Worm (Caenorhabditis elegans) whole organism, young adult: ENCODE measurements around the gene F47B8.14.
A peak's percentile ranks its signal among the peaks of the same experiment; 100 is the strongest.
"Not testable (repeated sequence)": the region's sequence is repeated elsewhere in the genome, so short reads cannot be mapped to it uniquely, and the experiment has no call there.

Source experiments
- B0019.2 ChIP-seq: fragments of 200-800 bp; sonication (Bioruptor generic); conservative IDR thresholded peaks from 2 replicates; pipeline ENCODE4 v1.3.6; 2022; ENCODE audit warnings: missing genetic modification reagents, missing genetic modification characterization, missing compliant biosample characterization
- B0035.1 ChIP-seq: sonication (generic microtip); optimal IDR thresholded peaks from 2 replicates; lab custom pipeline; 2016; ENCODE audit warnings: missing genetic modification characterization, mild to moderate bottlenecking, missing compliant biosample characterization, missing genotype, missing genetic modification reagents
- C17E4.6 ChIP-seq: fragments of 200-800 bp; sonication (Bioruptor generic); IDR thresholded peaks from 2 replicates; pipeline ENCODE4 v1.3.6; 2022; ENCODE audit warnings: missing genetic modification reagents, missing genetic modification characterization, missing compliant biosample characterization
- D2030.7 ChIP-seq: fragments of 200-800 bp; sonication (Bioruptor generic); IDR thresholded peaks from 2 replicates; pipeline ENCODE4 v1.3.6; 2022; ENCODE audit warnings: missing genetic modification reagents, missing genetic modification characterization, missing compliant biosample characterization
- F22D6.2 ChIP-seq: sonication (generic microtip); optimal IDR thresholded peaks from 2 replicates; lab custom pipeline; 2016; ENCODE audit warnings: mild to moderate bottlenecking, missing genetic modification characterization, missing compliant biosample characterization
- F33H1.4 ChIP-seq: fragments of 200-800 bp; sonication (Bioruptor generic); IDR thresholded peaks from 2 replicates; pipeline ENCODE4 v1.3.6; 2022; ENCODE audit warnings: missing genetic modification reagents, missing genetic modification characterization, missing compliant biosample characterization
- F55B11.4 ChIP-seq: sonication (generic microtip); optimal IDR thresholded peaks from 2 replicates; lab custom pipeline; 2016; ENCODE audit warnings: missing compliant biosample characterization, missing genetic modification characterization, borderline replicate concordance; ENCODE audit not compliant: insufficient read depth
- Y56A3A.18 ChIP-seq: fragments of 200-800 bp; sonication (Bioruptor generic); IDR thresholded peaks from 2 replicates; pipeline ENCODE4 v1.3.6; 2022; ENCODE audit warnings: missing genetic modification reagents, missing genetic modification characterization, missing compliant biosample characterization
- ZK185.1 ChIP-seq: sonication (generic microtip); optimal IDR thresholded peaks from 2 replicates; lab custom pipeline; 2016; ENCODE audit warnings: mild to moderate bottlenecking, missing genetic modification characterization, missing compliant biosample characterization; ENCODE audit not compliant: poor library complexity, severe bottlenecking
- attf-6 ChIP-seq: fragments of 200-800 bp; sonication (Bioruptor generic); IDR thresholded peaks from 2 replicates; pipeline ENCODE4 v1.3.6; 2022; ENCODE audit warnings: missing genetic modification reagents, missing genetic modification characterization, missing compliant biosample characterization
- cebp-1 ChIP-seq, 2 experiments: fragments of 200-800 bp in 1 of 2; sonication (Bioruptor generic) in 1 of 2; sonication (generic microtip) in 1 of 2; IDR thresholded peaks in 1 of 2; optimal IDR thresholded peaks in 1 of 2; 2 replicates each; pipeline versions ENCODE4 v1.3.6 to Lab custom; 2017 to 2022; ENCODE audit warnings: missing compliant biosample characterization in 2 of 2, missing genetic modification characterization in 2 of 2, mild to moderate bottlenecking in 1 of 2, missing genetic modification reagents in 1 of 2, moderate library complexity in 1 of 2
- ceh-100 ChIP-seq: fragments of 200-800 bp; sonication (Bioruptor generic); IDR thresholded peaks from 2 replicates; pipeline ENCODE4 v1.3.6; 2022; ENCODE audit warnings: missing genetic modification reagents, missing genetic modification characterization, missing compliant biosample characterization
- ceh-58 ChIP-seq: fragments of 200-800 bp; sonication (Bioruptor generic); IDR thresholded peaks from 2 replicates; pipeline ENCODE4 v1.3.6; 2022; ENCODE audit warnings: missing genetic modification characterization, missing compliant biosample characterization
- fkh-3 ChIP-seq: sonication (generic microtip); optimal IDR thresholded peaks from 2 replicates; lab custom pipeline; 2016; ENCODE audit warnings: mild to moderate bottlenecking, missing genetic modification characterization, missing compliant biosample characterization
- him-1 ChIP-seq: sonication (generic microtip); optimal IDR thresholded peaks from 2 replicates; lab custom pipeline; 2016; ENCODE audit warnings: missing genotype, missing genetic modification reagents, missing genetic modification characterization, missing compliant biosample characterization
- hrde-1 ChIP-seq: sonication (generic microtip); optimal IDR thresholded peaks from 2 replicates; lab custom pipeline; 2016; ENCODE audit warnings: missing genetic modification characterization, mild to moderate bottlenecking, missing compliant biosample characterization, moderate library complexity, missing genotype, missing genetic modification reagents, borderline replicate concordance
- hsf-1 ChIP-seq: fragments of 200-800 bp; sonication (Bioruptor generic); IDR thresholded peaks from 2 replicates; pipeline ENCODE4 v1.3.6; 2022; ENCODE audit warnings: missing genetic modification reagents, missing genetic modification characterization, missing compliant biosample characterization
- lin-26 ChIP-seq: fragments of 200-800 bp; sonication (Bioruptor generic); IDR thresholded peaks from 2 replicates; pipeline ENCODE4 v1.3.6; 2022; ENCODE audit warnings: missing genetic modification reagents, missing genetic modification characterization, missing compliant biosample characterization
- lsl-1 ChIP-seq: fragments of 200-800 bp; sonication (Bioruptor generic); optimal IDR thresholded peaks from 2 replicates; lab custom pipeline; 2018; ENCODE audit warnings: mild to moderate bottlenecking, missing genetic modification characterization, moderate library complexity, missing compliant biosample characterization
- madf-10 ChIP-seq: sonication (generic microtip); optimal IDR thresholded peaks from 2 replicates; lab custom pipeline; 2016; ENCODE audit warnings: mild to moderate bottlenecking, missing genetic modification characterization, missing compliant biosample characterization
- madf-3 ChIP-seq: fragments of 200-800 bp; sonication (Bioruptor generic); IDR thresholded peaks from 2 replicates; pipeline ENCODE4 v1.3.6; 2022; ENCODE audit warnings: missing genetic modification reagents, missing genetic modification characterization, missing compliant biosample characterization
- madf-6 ChIP-seq: fragments of 200-800 bp; sonication (Bioruptor generic); IDR thresholded peaks from 2 replicates; pipeline ENCODE4 v1.3.6; 2022; ENCODE audit warnings: missing genetic modification reagents, missing genetic modification characterization, missing compliant biosample characterization
- mcd-1 ChIP-seq: fragments of 200-800 bp; sonication (Bioruptor generic); IDR thresholded peaks from 2 replicates; pipeline ENCODE4 v1.3.6; 2022; ENCODE audit warnings: missing genetic modification reagents, missing genetic modification characterization, missing compliant biosample characterization
- nfyb-1 ChIP-seq: fragments of 200-800 bp; sonication (Bioruptor generic); IDR thresholded peaks from 2 replicates; pipeline ENCODE4 v1.3.6; 2022; ENCODE audit warnings: missing genetic modification reagents, missing genetic modification characterization, missing compliant biosample characterization
- pha-4 ChIP-seq: fragments of 150-350 bp; sonication (generic microtip); optimal IDR thresholded peaks from 2 replicates; lab custom pipeline; 2014; ENCODE audit warnings: missing biosample characterization, missing genetic modification reagents, missing genetic modification characterization
- rcor-1 ChIP-seq: fragments of 200-800 bp; sonication (Bioruptor generic); IDR thresholded peaks from 2 replicates; pipeline ENCODE4 v1.3.6; 2022; ENCODE audit warnings: missing genetic modification reagents, missing genetic modification characterization, missing compliant biosample characterization
- repo-1 ChIP-seq: sonication (generic microtip); optimal IDR thresholded peaks from 2 replicates; lab custom pipeline; 2017; ENCODE audit warnings: mild to moderate bottlenecking, missing genetic modification characterization, missing compliant biosample characterization
- snpc-1.1 ChIP-seq: sonication (generic microtip); optimal IDR thresholded peaks from 2 replicates; lab custom pipeline; 2017; ENCODE audit warnings: missing genetic modification characterization, mild to moderate bottlenecking, missing compliant biosample characterization, antibody characterized with exemption, moderate library complexity, missing genotype, missing genetic modification reagents; ENCODE audit not compliant: insufficient read depth
- snpc-1.3 ChIP-seq: sonication (generic microtip); optimal IDR thresholded peaks from 2 replicates; lab custom pipeline; 2017; ENCODE audit warnings: missing genetic modification characterization, mild to moderate bottlenecking, missing compliant biosample characterization, antibody characterized with exemption, moderate library complexity, missing genotype, missing genetic modification reagents; ENCODE audit not compliant: insufficient read depth
- snpc-4 ChIP-seq, 5 experiments: fragments of 150-350 bp in 1 of 5; sonication (generic microtip) in 4 of 5; optimal IDR thresholded peaks; 2 replicates each; lab custom pipeline; 2014 to 2018; ENCODE audit warnings: missing genetic modification characterization in 5 of 5, missing biosample characterization in 3 of 5, antibody characterized with exemption in 2 of 5, mild to moderate bottlenecking in 2 of 5, missing compliant biosample characterization in 2 of 5, missing genotype in 2 of 5, moderate library complexity in 2 of 5, missing genetic modification reagents in 1 of 5
- tbp1 ChIP-seq: fragments of 200-800 bp; sonication (Bioruptor generic); optimal IDR thresholded peaks from 2 replicates; lab custom pipeline; 2018; ENCODE audit warnings: mild to moderate bottlenecking, missing genetic modification characterization, missing compliant biosample characterization
- tlf-1 ChIP-seq: fragments of 200-800 bp; sonication (Bioruptor generic); optimal IDR thresholded peaks from 2 replicates; lab custom pipeline; 2018; ENCODE audit warnings: mild to moderate bottlenecking, missing genetic modification characterization, missing compliant biosample characterization

The F47B8.14 gene

DNA sequence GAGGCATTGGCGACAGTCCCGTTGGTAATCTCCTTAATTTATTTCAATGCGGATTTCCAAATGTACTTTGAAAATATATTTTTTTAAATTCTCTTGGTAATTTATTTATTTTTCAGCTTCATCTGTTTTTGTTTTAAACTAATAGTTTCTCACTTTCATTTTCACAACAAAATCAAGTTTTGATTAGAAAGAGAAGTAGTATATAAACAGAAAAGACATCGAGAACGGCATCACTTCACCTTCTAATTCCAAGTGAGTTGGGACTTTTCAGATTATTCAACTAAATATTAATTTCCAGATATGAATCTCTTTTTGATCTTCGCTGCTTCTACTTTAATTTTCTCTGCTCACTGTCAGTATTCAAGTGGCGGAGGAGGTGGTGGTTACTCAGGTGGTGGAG, at the start of gene F47B8.14:
Gene F47B8.14, plus strand, starts transcription at position 301 of the 400 bp plus-strand sequence.
- TF ChIP-seq madf-10 (tag; lab: Kevin White, UChicago): no peak
- TF ChIP-seq F55B11.4 (tag; lab: Kevin White, UChicago): no peak
- no peak for TF ChIP-seq snpc-1.1

- TF ChIP-seq ceh-100 (no peak), lsl-1 (GFP tag; lab: Kevin White, UChicago) (no peak), F22D6.2 (no peak), tlf-1 (GFP tag; lab: Kevin White, UChicago) (no peak), C17E4.6 (GFP tag; lab: Robert Waterston, UW) (no peak), him-1 (no peak), ceh-58 (no peak), mcd-1 (GFP tag; lab: Robert Waterston, UW) (no peak), nfyb-1 (no peak), madf-3 (GFP tag; lab: Robert Waterston, UW) (no peak)
Measured at ce11 chrV:14270729-14271128, 49.6 kb upstream of the F47B8.14 start, which contains the start of gene F40G12.5. F40G12.5 (minus strand) TSS chrV:14270829.

DNA sequence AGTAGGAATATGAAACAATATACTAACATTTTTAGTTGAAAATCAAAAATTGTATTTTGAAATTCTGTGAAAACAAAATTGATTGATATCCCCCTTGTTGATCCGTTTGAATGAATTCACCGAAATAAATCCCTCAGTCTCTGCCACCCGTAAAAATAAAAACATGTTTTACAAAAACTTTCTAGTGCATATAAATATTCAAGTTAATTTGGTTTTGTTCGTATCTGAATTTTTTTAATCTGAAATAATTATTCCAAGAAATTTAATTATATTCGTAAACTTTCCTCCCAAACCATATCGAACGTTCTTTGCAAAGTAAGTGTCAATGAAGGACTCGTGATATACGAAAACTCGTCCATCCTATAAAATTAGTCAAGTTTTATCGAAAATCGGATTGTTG, 47.3 kb upstream of the F47B8.14 start, which contains the start of gene F40G12.6:
Gene F40G12.6, minus strand, starts transcription at position 101 of the 400 bp plus-strand sequence.
- no peak for TF ChIP-seq hrde-1 (tag; lab: Kevin White, UChicago)
- TF ChIP-seq repo-1: no peak
- no peak for TF ChIP-seq pha-4 (tag; lab: Kevin White, UChicago)
- no peak for TF ChIP-seq him-1
- no peak for TF ChIP-seq Y56A3A.18
- no peak for TF ChIP-seq cebp-1 (GFP tag; IDR thresholded peaks at IDR 0.05; lab: Robert Waterston, UW)
- no peak for TF ChIP-seq cebp-1 (tag; optimal IDR thresholded peaks at IDR 0.05; lab: Kevin White, UChicago)
- TF ChIP-seq F55B11.4 (tag; lab: Kevin White, UChicago): no peak
- TF ChIP-seq snpc-1.1: no peak
- TF ChIP-seq B0035.1: no peak

- TF ChIP-seq ZK185.1 (tag; lab: Kevin White, UChicago); rcor-1 (GFP tag; lab: Robert Waterston, UW); fkh-3 (tag; lab: Kevin White, UChicago): not testable (repeated sequence)
Measured at ce11 chrV:14274268-14274667, 46.1 kb upstream of the F47B8.14 start, which contains the start of gene F40G12.7. F40G12.7 (plus strand) TSS chrV:14274568.

DNA sequence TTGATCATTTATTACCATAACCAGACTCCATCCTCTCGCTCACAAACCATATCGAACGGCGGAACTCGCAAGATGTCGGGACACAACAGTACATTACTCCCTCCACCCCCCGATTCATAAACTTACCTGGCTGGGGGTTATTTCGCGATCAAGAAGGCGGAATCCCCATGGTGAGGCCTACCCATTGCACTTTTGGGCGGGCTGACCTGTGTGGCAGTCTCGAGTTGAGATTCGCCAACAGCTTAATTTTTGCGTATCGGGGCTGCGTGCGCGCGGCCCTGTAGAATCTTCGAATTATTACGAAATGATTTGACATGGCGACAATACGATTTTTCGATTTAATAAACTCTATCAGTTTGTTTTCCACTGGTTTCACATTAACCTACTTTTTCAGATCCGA, 42.9 kb upstream of the F47B8.14 start:
- TF ChIP-seq B0019.2 (GFP tag; lab: Robert Waterston, UW): 0 out of 2 replicates have a peak, but pooled peaks have one; percentile 19
- peak; percentile 52 for TF ChIP-seq mcd-1 (GFP tag; lab: Robert Waterston, UW)
- peak; percentile 87 for TF ChIP-seq him-1
- TF ChIP-seq snpc-1.1: peak; percentile 90
- TF ChIP-seq hsf-1: 0 out of 2 replicates have a peak, but pooled peaks have one; percentile 23
- peak; percentile 43 for TF ChIP-seq snpc-1.3 (tag; lab: Kevin White, UChicago)
- peak; percentile 51 for TF ChIP-seq tbp1 (GFP tag; lab: Kevin White, UChicago)
- TF ChIP-seq attf-6 (GFP tag; lab: Robert Waterston, UW): peak; percentile 87; the same call in 1 of the 2 replicates
- peak; percentile 48 for TF ChIP-seq D2030.7 (GFP tag; lab: Robert Waterston, UW)
- peak; percentile 25; the same call in 1 of the 2 replicates for TF ChIP-seq F33H1.4 (GFP tag; lab: Robert Waterston, UW)
- peak; percentile 78 for TF ChIP-seq snpc-4 (GFP tag; optimal IDR thresholded peaks at IDR 0.05; lab: Kevin White, UChicago)
- peak; percentile 68 to 93 (median 85) for TF ChIP-seq snpc-4 (tag; optimal IDR thresholded peaks at IDR 0.05; lab: Kevin White, UChicago)
- TF ChIP-seq lsl-1 (GFP tag; lab: Kevin White, UChicago): peak; percentile 19
- peak; percentile 53; the same call in 1 of the 2 replicates for TF ChIP-seq lin-26 (GFP tag; lab: Robert Waterston, UW)
- TF ChIP-seq madf-6 (GFP tag; lab: Robert Waterston, UW): peak; percentile 55
